Fruit fly (Drosophila melanogaster): ENCODE results near the gene CG12531.
A peak's percentile ranks its signal among the peaks of the same experiment; 100 is the strongest.

The CG12531 gene

DNA sequence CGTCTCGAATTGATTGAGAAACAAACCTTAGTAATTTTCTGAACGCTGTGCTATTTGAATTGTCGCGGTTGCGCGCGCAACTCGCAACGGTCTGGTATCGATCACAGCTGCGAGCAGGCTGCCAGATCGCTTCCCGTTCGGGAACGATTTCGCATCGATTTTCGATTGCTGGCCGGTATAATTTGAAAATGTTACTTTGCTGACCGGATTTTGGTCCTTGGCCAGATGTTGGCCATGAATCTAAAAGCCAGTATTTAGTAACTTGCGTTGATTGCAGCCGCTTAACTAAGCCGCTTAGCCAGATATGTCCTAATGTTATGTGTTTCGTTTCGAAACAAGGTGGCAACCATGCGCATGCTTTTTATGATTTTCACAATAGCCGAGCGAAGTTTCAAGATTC lies 29.8 kb downstream of the CG12531 start (continued):
- no peak for TF ChIP-seq CG16815 (GFP tag; optimal IDR thresholded peaks at IDR 0.05)
- TF ChIP-seq chm (GFP tag; IDR thresholded peaks at IDR 0.05), result no peak
- no peak for TF ChIP-seq eyg (GFP tag; optimal IDR thresholded peaks at IDR 0.05)
- TF ChIP-seq zen2 (GFP tag; IDR thresholded peaks at IDR 0.05; ENCODE audit: partially characterized antibody), result no peak
- TF ChIP-seq ATbp (GFP tag; optimal IDR thresholded peaks at IDR 0.05), result no peak
- no peak for TF ChIP-seq H15 (GFP tag; IDR thresholded peaks at IDR 0.05)
- TF ChIP-seq CG15011 (GFP tag; optimal IDR thresholded peaks at IDR 0.05), result no peak
- peak; percentile 68 for TF ChIP-seq CG1603 (tag; optimal IDR thresholded peaks at IDR 0.05)
- no peak for TF ChIP-seq Neu2 (GFP tag; optimal IDR thresholded peaks at IDR 0.05; ENCODE audit: borderline replicate concordance)
- TF ChIP-seq NC2α (GFP tag; optimal IDR thresholded peaks at IDR 0.05), result no peak
- TF ChIP-seq CG7928 (GFP tag; optimal IDR thresholded peaks at IDR 0.05), result no peak
- TF ChIP-seq Hand (GFP tag; optimal IDR thresholded peaks at IDR 0.05), result no peak
- TF ChIP-seq D19A (tag; optimal IDR thresholded peaks at IDR 0.05), result no peak
- TF ChIP-seq CG6683 (GFP tag; optimal IDR thresholded peaks at IDR 0.05), result no peak
- TF ChIP-seq gro (GFP tag; optimal IDR thresholded peaks at IDR 0.05), result no peak
- no peak for TF ChIP-seq CG15696 (tag; optimal IDR thresholded peaks at IDR 0.05)
- no peak for TF ChIP-seq run (tag; optimal IDR thresholded peaks at IDR 0.05)
- peak; percentile 35; the same call in 1 of the 2 replicates for TF ChIP-seq CG32532 (GFP tag; IDR thresholded peaks at IDR 0.05)
- no peak for TF ChIP-seq CG14441 (GFP tag; IDR thresholded peaks at IDR 0.05)
- no peak for TF ChIP-seq vvl (GFP tag; IDR thresholded peaks at IDR 0.05)
- TF ChIP-seq cas (GFP tag; IDR thresholded peaks at IDR 0.05), result no peak

DNA sequence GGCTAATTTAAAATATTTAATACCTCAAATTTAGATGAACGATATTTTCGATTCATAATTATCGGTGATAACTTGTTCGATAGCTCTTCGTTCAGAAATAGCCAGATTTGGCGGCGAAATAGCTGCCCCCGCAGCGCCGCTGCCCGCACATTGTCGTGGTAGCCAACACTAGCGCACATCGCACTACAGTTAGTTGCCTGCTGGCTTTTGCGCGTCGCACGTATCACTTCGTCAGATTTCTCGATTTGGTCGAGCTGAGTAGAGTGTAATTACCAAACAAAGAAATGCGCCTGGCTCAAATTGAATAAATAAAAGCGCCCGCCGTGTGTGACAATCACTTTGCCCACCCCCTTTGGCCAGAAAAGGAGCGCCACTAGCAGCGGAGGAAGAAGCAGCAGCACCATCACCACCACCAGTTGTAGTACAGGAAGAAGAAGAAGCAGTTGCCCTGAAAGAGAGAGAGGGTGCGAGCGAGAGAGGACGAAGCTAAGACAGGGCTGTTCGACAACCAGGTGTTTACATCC lies 32.0 kb downstream of the CG12531 start, which contains the start of gene Abcd3:
Gene Abcd3, plus strand, starts transcription at position 145 of the 524 bp plus-strand sequence.
- no peak for TF ChIP-seq fd64A (GFP tag; optimal IDR thresholded peaks at IDR 0.05)
- peak; percentile 62 for TF ChIP-seq sna (GFP tag; IDR thresholded peaks at IDR 0.05; ENCODE audit: partially characterized antibody)
- TF ChIP-seq CG8290 (GFP tag; optimal IDR thresholded peaks at IDR 0.05), result peak; percentile 54
- peak; percentile 86 to 93 for TF ChIP-seq CG8290 (tag; optimal IDR thresholded peaks at IDR 0.05)
- no peak for TF ChIP-seq corto (GFP tag; optimal IDR thresholded peaks at IDR 0.05)
- TF ChIP-seq hth (optimal IDR thresholded peaks at IDR 0.05), result no peak
- TF ChIP-seq vfl (GFP tag; optimal IDR thresholded peaks at IDR 0.05), result peak; percentile 62
- peak; percentile 55 for TF ChIP-seq her (GFP tag; optimal IDR thresholded peaks at IDR 0.05)
- no peak for TF ChIP-seq CG11247 (GFP tag; IDR thresholded peaks at IDR 0.05)
- TF ChIP-seq dmrt99B (tag; optimal IDR thresholded peaks at IDR 0.05), result peak; percentile 25
- TF ChIP-seq gfzf (GFP tag; optimal IDR thresholded peaks at IDR 0.05), result peak; percentile 8
- peak; percentile 70 for TF ChIP-seq lab (GFP tag; optimal IDR thresholded peaks at IDR 0.05)
- no peak for TF ChIP-seq esg (GFP tag; conservative IDR thresholded peaks at IDR 0.05)
- TF ChIP-seq NC2β (GFP tag; optimal IDR thresholded peaks at IDR 0.05), result peak; percentile 39
- TF ChIP-seq br (optimal IDR thresholded peaks at IDR 0.05), result no peak
- TF ChIP-seq CG3838 (GFP tag; optimal IDR thresholded peaks at IDR 0.05), result no peak
- no peak for TF ChIP-seq Oli (tag; optimal IDR thresholded peaks at IDR 0.05)
- no peak for TF ChIP-seq CG3065 (GFP tag; optimal IDR thresholded peaks at IDR 0.05)
- TF ChIP-seq Dll (GFP tag; IDR thresholded peaks at IDR 0.05; ENCODE audit: partially characterized antibody), result peak; percentile 76
- TF ChIP-seq CG8944 (GFP tag; optimal IDR thresholded peaks at IDR 0.05), result no peak
- no peak for TF ChIP-seq CG18764 (GFP tag; optimal IDR thresholded peaks at IDR 0.05)
- peak; percentile 50 for TF ChIP-seq p53 (GFP tag; optimal IDR thresholded peaks at IDR 0.05)
- TF ChIP-seq otp (GFP tag; IDR thresholded peaks at IDR 0.05), result 0 out of 3 replicates have a peak, but pooled peaks have one; percentile 26
- TF ChIP-seq rib (GFP tag; IDR thresholded peaks at IDR 0.05), result peak; percentile 25; the same call in 1 of the 2 replicates
- TF ChIP-seq disco-r (GFP tag; optimal IDR thresholded peaks at IDR 0.05), result peak; percentile 17
- 0 out of 2 replicates have a peak, but pooled peaks have one; percentile 28 for TF ChIP-seq CG1024 (GFP tag; IDR thresholded peaks at IDR 0.05)
- no peak; the same call in 1 of the 2 replicates for TF ChIP-seq NFAT (GFP tag; IDR thresholded peaks at IDR 0.05)
- 0 out of 3 replicates have a peak, but pooled peaks have one; percentile 36 for TF ChIP-seq CG17361 (GFP tag; IDR thresholded peaks at IDR 0.05)
- no peak for TF ChIP-seq Rx (GFP tag; IDR thresholded peaks at IDR 0.05)
- TF ChIP-seq schlank (tag; optimal IDR thresholded peaks at IDR 0.05), result peak; percentile 50
- no peak for TF ChIP-seq CG30431 (GFP tag; optimal IDR thresholded peaks at IDR 0.05)
